Worm (Caenorhabditis elegans): ENCODE data around the gene coa-3.

ce11 chrII:4571868-4572267 lies 30.6 kb downstream of the coa-3 start, which contains the start of gene vab-1:
- TF ChIP-seq R02D3.7 (tag; optimal IDR thresholded peaks at IDR 0.05) (no peak), D1046.2 (GFP tag; IDR thresholded peaks at IDR 0.05) (no peak), dve-1 (tag; optimal IDR thresholded peaks at IDR 0.05; ENCODE audit: insufficient read depth) (no peak)

All from whole organism, L4 larva.